Fruit fly (Drosophila melanogaster) S2 (cell line): ENCODE measurements around the gene CG10694.

ENCODE experiments used
- CG8478 ChIP-seq: fragments of >200 bp; optimal IDR thresholded peaks from 2 replicates; lab custom pipeline; 2018
- CTCF ChIP-seq, 2 experiments: fragments of >200 bp; optimal IDR thresholded peaks; 2 replicates each; lab custom pipeline; 2018

dm6 chr3R:24121669-24122068, 14.5 kb downstream of the CG10694 start:
- no peak for TF ChIP-seq CG8478
- no peak for TF ChIP-seq CTCF (optimal IDR thresholded peaks at IDR 0.05; lab: Kevin White, UChicago)
